Fruit fly (Drosophila melanogaster) Kc167 (cell line): ENCODE results near the gene CG18649.

Experiments used
- Sin3A ChIP-seq: fragments of >200 bp; optimal IDR thresholded peaks from 2 replicates; lab custom pipeline; 2018; ENCODE audit warnings: missing external identifiers
- h ChIP-seq: fragments of >200 bp; optimal IDR thresholded peaks from 3 replicates; lab custom pipeline; 2018; ENCODE audit warnings: missing external identifiers
- insv ChIP-seq: fragments of >200 bp; optimal IDR thresholded peaks from 3 replicates; lab custom pipeline; 2018; ENCODE audit warnings: missing external identifiers
- psq ChIP-seq: fragments of >200 bp; optimal IDR thresholded peaks from 2 replicates; lab custom pipeline; 2017; ENCODE audit warnings: missing external identifiers
- ttk ChIP-seq: sonication (Bioruptor generic); optimal IDR thresholded peaks from 2 replicates; lab custom pipeline; 2017; ENCODE audit warnings: missing external identifiers

dm6 chr3L:15100983-15101382 lies 47.0 kb upstream of the CG18649 start:
- TF ChIP-seq insv (lab: Kevin White, UChicago): no peak
- TF ChIP-seq h (lab: Kevin White, UChicago): no peak
- TF ChIP-seq Sin3A: no peak
- TF ChIP-seq psq (lab: Kevin White, UChicago): no peak
- no peak for TF ChIP-seq ttk (lab: Kevin White, UChicago)
